Worm (Caenorhabditis elegans): ENCODE measurements around the gene nlp-101.
A peak's percentile ranks its signal among the peaks of the same experiment; 100 is the strongest.

nlp-101 gene

DNA sequence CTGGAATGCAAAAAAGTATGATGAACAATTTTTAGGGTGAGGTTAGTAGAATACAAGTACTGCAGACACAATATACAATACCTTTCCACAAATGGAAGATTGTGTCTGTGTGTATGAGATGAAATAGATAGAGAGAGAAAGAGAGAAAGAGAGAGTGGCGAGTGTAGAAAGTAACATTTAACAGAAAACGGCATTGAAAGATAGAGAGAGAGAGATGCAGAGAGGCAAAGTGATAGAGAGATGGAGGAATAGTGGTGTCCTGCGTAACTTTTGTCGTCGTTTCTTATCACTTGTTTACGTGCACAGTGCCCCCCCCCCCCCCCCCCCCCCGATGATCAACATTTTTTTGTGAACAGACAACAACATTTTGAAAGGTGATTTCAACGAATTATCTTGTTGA is 23.9 kb upstream of the nlp-101 start (continued):
- no peak for TF ChIP-seq unc-62 (GFP tag; optimal IDR thresholded peaks at IDR 0.05)
- TF ChIP-seq sem-4 (tag; optimal IDR thresholded peaks at IDR 0.05) = no peak
- peak; percentile 72 for TF ChIP-seq fos-1 (tag; optimal IDR thresholded peaks at IDR 0.05)
- TF ChIP-seq skn-1 (tag; optimal IDR thresholded peaks at IDR 0.05) = no peak
- TF ChIP-seq C34F6.9 (tag; optimal IDR thresholded peaks at IDR 0.05) = peak; percentile 39
- no peak for TF ChIP-seq nhr-10 (tag; optimal IDR thresholded peaks at IDR 0.05)
- TF ChIP-seq unc-39 (tag; optimal IDR thresholded peaks at IDR 0.05) = no peak
- TF ChIP-seq ztf-4 (tag; optimal IDR thresholded peaks at IDR 0.05) = peak; percentile 15
- no peak for TF ChIP-seq ceh-82 (tag; optimal IDR thresholded peaks at IDR 0.05)
- no peak for TF ChIP-seq zag-1 (tag; optimal IDR thresholded peaks at IDR 0.05)
- peak; percentile 25 for TF ChIP-seq nhr-21 (tag; optimal IDR thresholded peaks at IDR 0.05)
- TF ChIP-seq peb-1 (tag; optimal IDR thresholded peaks at IDR 0.05) = no peak
- no peak for TF ChIP-seq nhr-11 (tag; optimal IDR thresholded peaks at IDR 0.05)
- TF ChIP-seq nhr-77 (tag; optimal IDR thresholded peaks at IDR 0.05) = no peak
- TF ChIP-seq lsy-2 (tag; optimal IDR thresholded peaks at IDR 0.05) = peak in 1 of 2 experiments; percentile 10
- no peak for TF ChIP-seq mdl-1 (tag; optimal IDR thresholded peaks at IDR 0.05)

DNA sequence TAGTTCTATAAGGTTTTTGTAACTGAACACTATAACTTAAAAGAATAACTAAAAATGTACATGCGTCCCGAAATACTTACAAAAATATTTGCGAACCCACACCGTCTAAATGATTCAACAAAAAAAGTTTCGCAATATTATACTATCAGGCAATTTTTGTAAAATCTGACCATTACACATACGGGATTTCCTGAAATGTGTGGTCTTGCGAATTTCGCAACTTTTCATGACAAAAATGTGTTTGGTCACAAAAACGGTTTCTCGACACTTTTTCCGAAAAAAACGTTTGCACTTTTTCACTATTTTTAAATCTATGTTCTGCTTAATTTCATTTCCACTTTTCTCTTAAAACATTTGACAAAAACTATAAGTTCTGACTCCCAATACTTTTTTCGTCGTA is 23.5 kb upstream of the nlp-101 start:
- TF ChIP-seq Y55F3AM.14 (GFP tag; optimal IDR thresholded peaks at IDR 0.05) (no peak), ztf-4 (tag; optimal IDR thresholded peaks at IDR 0.05) (no peak), fos-1 (tag; optimal IDR thresholded peaks at IDR 0.05) (no peak)

DNA sequence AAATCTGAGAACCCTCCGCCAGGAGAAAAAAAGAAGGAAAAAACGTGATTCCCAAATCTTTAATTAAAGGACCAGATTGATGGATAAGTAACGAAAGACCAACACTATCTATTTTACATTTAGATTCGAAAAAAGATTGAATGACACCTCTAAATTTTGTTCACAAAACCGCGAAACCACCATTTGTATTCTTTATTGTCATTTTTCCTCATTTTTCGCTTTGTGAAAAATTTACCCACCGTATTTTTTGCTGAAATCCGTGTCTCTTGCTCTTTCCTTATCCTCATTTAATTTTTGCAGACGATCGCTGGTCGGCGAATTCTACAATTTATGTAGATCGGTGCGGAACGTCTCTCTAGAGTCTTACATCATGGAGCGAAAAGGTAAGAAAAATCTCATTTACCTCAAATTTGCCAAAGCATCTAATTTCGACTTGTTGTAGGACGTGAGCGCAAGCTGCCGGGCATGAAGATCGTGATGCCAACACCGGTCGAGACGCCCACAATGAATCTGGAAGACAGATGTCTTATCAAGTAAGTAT is 22.2 kb upstream of the nlp-101 start, which contains the start of the genes sek-1 and R03G5.6:
Gene sek-1 (plus strand): TSS at position 301 of the 541 bp plus-strand sequence.
Gene R03G5.6 (minus strand): TSS at position 491 of the 541 bp plus-strand sequence.
- TF ChIP-seq ceh-16 (tag; optimal IDR thresholded peaks at IDR 0.05) = no peak
- no peak for TF ChIP-seq nhr-129 (tag; optimal IDR thresholded peaks at IDR 0.05)
- no peak for TF ChIP-seq zag-1 (tag; optimal IDR thresholded peaks at IDR 0.05)
- no peak for TF ChIP-seq ceh-82 (tag; optimal IDR thresholded peaks at IDR 0.05)
- TF ChIP-seq ama-1 (optimal IDR thresholded peaks at IDR 0.05) = no peak
- no peak for TF ChIP-seq sma-9 (GFP tag; optimal IDR thresholded peaks at IDR 0.05)
- no peak for TF ChIP-seq sma-9 (tag; optimal IDR thresholded peaks at IDR 0.05)
- no peak for TF ChIP-seq snpc-4 (tag; optimal IDR thresholded peaks at IDR 0.05)
- TF ChIP-seq R02D3.7 (tag; optimal IDR thresholded peaks at IDR 0.05) = no peak
- no peak for TF ChIP-seq mbf-1 (tag; optimal IDR thresholded peaks at IDR 0.05)
- TF ChIP-seq Y55F3AM.14 (GFP tag; optimal IDR thresholded peaks at IDR 0.05) = no peak
- no peak for TF ChIP-seq lin-39 (tag; optimal IDR thresholded peaks at IDR 0.05)
- TF ChIP-seq F13H6.1 (tag; optimal IDR thresholded peaks at IDR 0.05) = no peak
- no peak for TF ChIP-seq elt-1 (tag; optimal IDR thresholded peaks at IDR 0.05)
- TF ChIP-seq unc-62 (GFP tag; optimal IDR thresholded peaks at IDR 0.05) = no peak
- TF ChIP-seq aly-2 (tag; optimal IDR thresholded peaks at IDR 0.05) = no peak
- no peak for TF ChIP-seq lin-11 (tag; optimal IDR thresholded peaks at IDR 0.05)

DNA sequence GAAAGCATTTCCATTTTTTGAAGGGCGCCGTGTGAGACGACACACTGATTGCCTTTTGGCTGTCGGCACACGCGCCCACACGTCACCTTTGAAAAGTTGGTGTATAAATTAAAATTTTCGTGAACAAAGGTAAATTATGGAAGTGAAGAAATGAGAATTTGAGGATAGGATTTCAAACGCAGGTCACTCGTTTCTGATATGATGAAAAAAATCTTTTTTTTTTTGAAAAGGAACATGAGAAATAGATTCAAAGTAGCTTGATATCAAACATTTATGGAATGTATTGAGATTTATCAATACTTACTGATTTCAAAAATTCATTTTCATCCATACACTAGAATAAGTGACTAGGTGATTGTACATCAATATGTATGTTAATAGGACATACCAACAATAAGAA is 21.1 kb upstream of the nlp-101 start:
- no peak for TF ChIP-seq Y55F3AM.14 (GFP tag; optimal IDR thresholded peaks at IDR 0.05)
- TF ChIP-seq dmd-4 (tag; optimal IDR thresholded peaks at IDR 0.05) = no peak
- no peak for TF ChIP-seq unc-62 (GFP tag; optimal IDR thresholded peaks at IDR 0.05)

DNA sequence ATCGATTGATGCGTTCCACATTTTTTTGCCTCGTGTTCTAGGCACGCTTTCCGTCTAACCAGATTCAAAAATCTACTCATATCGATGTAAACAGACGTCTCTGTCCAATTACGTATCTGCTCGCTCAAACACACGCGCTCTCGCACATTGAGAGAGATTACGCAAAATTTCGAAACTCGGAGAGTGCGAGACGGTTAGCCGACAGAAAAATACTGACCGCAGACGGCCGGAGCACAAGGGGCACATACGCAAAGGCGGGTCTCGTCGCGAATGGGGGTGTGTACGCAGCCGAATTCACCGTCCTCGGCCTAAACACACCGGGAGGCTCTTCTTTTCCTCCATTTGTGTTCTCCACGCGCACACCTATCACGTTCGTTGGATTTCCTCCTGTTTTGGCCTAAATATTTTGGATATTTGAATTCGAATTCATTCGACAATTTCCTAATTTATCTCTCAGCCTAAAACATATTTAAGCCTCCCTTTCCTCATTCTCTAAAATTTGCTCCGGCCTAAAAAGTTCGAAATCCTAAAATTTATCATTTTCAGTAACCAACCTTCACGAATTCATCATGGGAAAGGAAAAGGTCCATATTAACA is 15.5 kb upstream of the nlp-101 start, which contains the start of gene eef-1A.2:
Gene eef-1A.2 (plus strand): TSS at position 547 of the 597 bp plus-strand sequence.
- TF ChIP-seq F13H6.1 (tag; optimal IDR thresholded peaks at IDR 0.05) = peak; percentile 95
- peak; percentile 87 to 98 for TF ChIP-seq mdl-1 (tag; optimal IDR thresholded peaks at IDR 0.05)
- peak; percentile 94 for TF ChIP-seq lin-13 (GFP tag; optimal IDR thresholded peaks at IDR 0.05)
- no peak for TF ChIP-seq elt-3 (tag; optimal IDR thresholded peaks at IDR 0.05)
- peak; percentile 93 for TF ChIP-seq unc-55 (GFP tag; optimal IDR thresholded peaks at IDR 0.05)
- TF ChIP-seq lin-39 (tag; optimal IDR thresholded peaks at IDR 0.05) = no peak
- peak; percentile 100 for TF ChIP-seq nhr-129 (tag; optimal IDR thresholded peaks at IDR 0.05)
- TF ChIP-seq mab-5 (tag; optimal IDR thresholded peaks at IDR 0.05) = peak; percentile 60
- no peak for TF ChIP-seq ztf-1 (GFP tag; conservative IDR thresholded peaks at IDR 0.05)
- TF ChIP-seq peb-1 (tag; optimal IDR thresholded peaks at IDR 0.05) = no peak
- peak; percentile 85 for TF ChIP-seq ceh-16 (tag; optimal IDR thresholded peaks at IDR 0.05)
- TF ChIP-seq ama-1 (optimal IDR thresholded peaks at IDR 0.05) = peak; percentile 85
- peak; percentile 81 for TF ChIP-seq fos-1 (tag; optimal IDR thresholded peaks at IDR 0.05)
- TF ChIP-seq nhr-77 (tag; optimal IDR thresholded peaks at IDR 0.05) = peak; percentile 34
- TF ChIP-seq nhr-25 (tag; optimal IDR thresholded peaks at IDR 0.05) = peak; percentile 91
- no peak for TF ChIP-seq R02D3.7 (tag; optimal IDR thresholded peaks at IDR 0.05)
- TF ChIP-seq unc-39 (tag; optimal IDR thresholded peaks at IDR 0.05) = no peak
- peak; percentile 90 for TF ChIP-seq sem-4 (tag; optimal IDR thresholded peaks at IDR 0.05)
- TF ChIP-seq nhr-12 (tag; optimal IDR thresholded peaks at IDR 0.05) = no peak
- TF ChIP-seq crh-2 (tag; optimal IDR thresholded peaks at IDR 0.05) = peak; percentile 97
- peak; percentile 78 for TF ChIP-seq gmeb-1 (tag; optimal IDR thresholded peaks at IDR 0.05)
- TF ChIP-seq skn-1 (tag; optimal IDR thresholded peaks at IDR 0.05) = no peak
- peak; percentile 89 for TF ChIP-seq alr-1 (tag; optimal IDR thresholded peaks at IDR 0.05)
- TF ChIP-seq mbf-1 (tag; optimal IDR thresholded peaks at IDR 0.05) = no peak
- TF ChIP-seq nhr-23 (tag; optimal IDR thresholded peaks at IDR 0.05) = no peak
- TF ChIP-seq aly-2 (tag; optimal IDR thresholded peaks at IDR 0.05) = no peak
- TF ChIP-seq C34F6.9 (tag; optimal IDR thresholded peaks at IDR 0.05) = peak; percentile 100
- no peak for TF ChIP-seq dmd-4 (tag; optimal IDR thresholded peaks at IDR 0.05)
- TF ChIP-seq ZK546.5 (tag; optimal IDR thresholded peaks at IDR 0.05) = peak; percentile 44
- TF ChIP-seq nhr-21 (tag; optimal IDR thresholded peaks at IDR 0.05) = peak; percentile 96
- TF ChIP-seq elt-1 (tag; optimal IDR thresholded peaks at IDR 0.05) = no peak

Measured in whole organism, L2 larva.